Worm (Caenorhabditis elegans): ENCODE data around the gene K05F1.10.

DNA sequence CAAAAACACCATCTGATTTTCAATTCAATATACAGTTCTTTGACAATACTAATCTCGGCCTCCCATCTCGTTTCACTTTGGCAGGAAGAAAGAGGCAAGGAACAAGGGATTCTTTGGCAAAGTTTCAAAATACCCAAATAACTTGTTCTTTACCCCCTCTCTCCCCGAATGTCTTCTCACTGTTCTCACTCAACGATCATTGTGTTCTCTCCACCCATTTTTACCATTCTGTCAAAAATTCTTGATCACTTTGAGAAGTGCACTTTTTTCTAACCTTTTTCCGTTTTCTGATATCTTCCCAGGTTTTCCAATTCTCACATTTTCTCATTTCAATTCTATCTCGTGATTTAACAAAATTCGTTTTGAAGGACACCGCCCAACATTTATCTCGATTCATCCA lies 48.8 kb upstream of the K05F1.10 start, which contains the start of gene H41C03.1:
- no peak for TF ChIP-seq nhr-12 (tag; optimal IDR thresholded peaks at IDR 0.05)
- TF ChIP-seq efl-1 (optimal IDR thresholded peaks at IDR 0.05) = no peak
- TF ChIP-seq efl-1 (GFP tag; optimal IDR thresholded peaks at IDR 0.05 in 1 of 2) = no peak
- TF ChIP-seq lsy-2 (tag; optimal IDR thresholded peaks at IDR 0.05) = no peak

Measured in whole organism, L1 larva.